Fruit fly (Drosophila melanogaster): ENCODE results near the gene Coprox.

Coprox gene

dm6 chr2L:6998736-6999135 is 34.5 kb downstream of the Coprox start:
- TF ChIP-seq kay (GFP tag; ENCODE audit: borderline replicate concordance) (no peak), toe (GFP tag; optimal IDR thresholded peaks at IDR 0.05) (no peak)

- no peak for TF ChIP-seq cnc (optimal IDR thresholded peaks at IDR 0.05)
Observed at dm6 chr2L:7004304-7004703, 40.1 kb downstream of the Coprox start.

- TF ChIP-seq Hr96 (GFP tag; optimal IDR thresholded peaks at IDR 0.05) (no peak), kay (GFP tag; ENCODE audit: borderline replicate concordance) (no peak), CG33017 (tag; optimal IDR thresholded peaks at IDR 0.05) (no peak), tj (GFP tag; optimal IDR thresholded peaks at IDR 0.05) (no peak), CG1620 (GFP tag; optimal IDR thresholded peaks at IDR 0.05) (no peak)
Observed at dm6 chr2L:7005489-7005888, 41.3 kb downstream of the Coprox start.

dm6 chr2L:7007564-7007963 is 43.3 kb downstream of the Coprox start:
- TF ChIP-seq CG14711 (tag; optimal IDR thresholded peaks at IDR 0.05) (no peak), Crg-1 (GFP tag; optimal IDR thresholded peaks at IDR 0.05) (no peak), CG5204 (GFP tag; optimal IDR thresholded peaks at IDR 0.05) (no peak), tj (GFP tag; optimal IDR thresholded peaks at IDR 0.05) (no peak), Clk (GFP tag; optimal IDR thresholded peaks at IDR 0.05) (no peak), CG1620 (GFP tag; optimal IDR thresholded peaks at IDR 0.05) (no peak), Mnt (GFP tag; optimal IDR thresholded peaks at IDR 0.05) (no peak), CG7101 (tag; optimal IDR thresholded peaks at IDR 0.05) (no peak), toe (GFP tag; optimal IDR thresholded peaks at IDR 0.05) (no peak), cnc (optimal IDR thresholded peaks at IDR 0.05) (no peak), cic (GFP tag; optimal IDR thresholded peaks at IDR 0.05) (no peak), kay (GFP tag; ENCODE audit: borderline replicate concordance) (no peak), CG33017 (tag; optimal IDR thresholded peaks at IDR 0.05) (no peak)

- no peak for TF ChIP-seq cic (GFP tag; optimal IDR thresholded peaks at IDR 0.05)
- no peak for TF ChIP-seq ovo (GFP tag; optimal IDR thresholded peaks at IDR 0.05)
- no peak for TF ChIP-seq CG7101 (tag; optimal IDR thresholded peaks at IDR 0.05)
- no peak for TF ChIP-seq CG11617 (GFP tag; optimal IDR thresholded peaks at IDR 0.05)
- no peak for TF ChIP-seq CG5204 (GFP tag; optimal IDR thresholded peaks at IDR 0.05)
- no peak for TF ChIP-seq kay (GFP tag; ENCODE audit: borderline replicate concordance)
- TF ChIP-seq bab1 (GFP tag; optimal IDR thresholded peaks at IDR 0.05): no peak
- no peak for TF ChIP-seq CG33017 (tag; optimal IDR thresholded peaks at IDR 0.05)
- no peak for TF ChIP-seq toe (GFP tag; optimal IDR thresholded peaks at IDR 0.05)
- TF ChIP-seq CG1620 (GFP tag; optimal IDR thresholded peaks at IDR 0.05): no peak
- no peak for TF ChIP-seq Hr96 (GFP tag; optimal IDR thresholded peaks at IDR 0.05)
- TF ChIP-seq tj (GFP tag; optimal IDR thresholded peaks at IDR 0.05): no peak
- no peak for TF ChIP-seq Clk (GFP tag; optimal IDR thresholded peaks at IDR 0.05)
- no peak for TF ChIP-seq CG14711 (tag; optimal IDR thresholded peaks at IDR 0.05)
- TF ChIP-seq Mnt (GFP tag; optimal IDR thresholded peaks at IDR 0.05): no peak
- no peak for TF ChIP-seq pad (GFP tag; optimal IDR thresholded peaks at IDR 0.05)
- no peak for TF ChIP-seq CG7045 (GFP tag; optimal IDR thresholded peaks at IDR 0.05)
- no peak for TF ChIP-seq cnc (optimal IDR thresholded peaks at IDR 0.05)
- no peak for TF ChIP-seq CG12768 (GFP tag; optimal IDR thresholded peaks at IDR 0.05)
Observed at dm6 chr2L:7009807-7010470, 45.7 kb downstream of the Coprox start, which contains the start of gene uif. TSS of gene uif (minus strand) at chr2L:7010359.

- TF ChIP-seq CG11617 (GFP tag; optimal IDR thresholded peaks at IDR 0.05) (no peak), Hr96 (GFP tag; optimal IDR thresholded peaks at IDR 0.05) (no peak), CG5204 (GFP tag; optimal IDR thresholded peaks at IDR 0.05) (no peak), cic (GFP tag; optimal IDR thresholded peaks at IDR 0.05) (no peak), Clk (GFP tag; optimal IDR thresholded peaks at IDR 0.05) (no peak), CG14711 (tag; optimal IDR thresholded peaks at IDR 0.05) (no peak), cnc (optimal IDR thresholded peaks at IDR 0.05) (no peak), CG7045 (GFP tag; optimal IDR thresholded peaks at IDR 0.05) (no peak), CG33017 (tag; optimal IDR thresholded peaks at IDR 0.05) (no peak), toe (GFP tag; optimal IDR thresholded peaks at IDR 0.05) (no peak)
Observed at dm6 chr2L:7010513-7010912, 46.3 kb downstream of the Coprox start.

- TF ChIP-seq CG7101 (tag; optimal IDR thresholded peaks at IDR 0.05) (no peak), CG7045 (GFP tag; optimal IDR thresholded peaks at IDR 0.05) (no peak), CG33017 (tag; optimal IDR thresholded peaks at IDR 0.05) (no peak), CG14711 (tag; optimal IDR thresholded peaks at IDR 0.05) (no peak)
Observed at dm6 chr2L:7011962-7012361, 47.7 kb downstream of the Coprox start, which contains the start of gene CG43321. TSS of gene CG43321 (plus strand) at chr2L:7012262.

dm6 chr2L:7013157-7013556 is 48.9 kb downstream of the Coprox start, which contains the start of gene CG43322:
TSS of gene CG43322 (plus strand) at chr2L:7013396.
- no peak for TF ChIP-seq cic (GFP tag; optimal IDR thresholded peaks at IDR 0.05)
- no peak for TF ChIP-seq kay (GFP tag; ENCODE audit: borderline replicate concordance)
- no peak for TF ChIP-seq toe (GFP tag; optimal IDR thresholded peaks at IDR 0.05)
- TF ChIP-seq CG7101 (tag; optimal IDR thresholded peaks at IDR 0.05): no peak
- no peak for TF ChIP-seq Mnt (GFP tag; optimal IDR thresholded peaks at IDR 0.05)
- no peak for TF ChIP-seq bab1 (GFP tag; optimal IDR thresholded peaks at IDR 0.05)
- no peak for TF ChIP-seq CG11617 (GFP tag; optimal IDR thresholded peaks at IDR 0.05)
- TF ChIP-seq Clk (GFP tag; optimal IDR thresholded peaks at IDR 0.05): no peak
- no peak for TF ChIP-seq CG1620 (GFP tag; optimal IDR thresholded peaks at IDR 0.05)
- no peak for TF ChIP-seq Crg-1 (GFP tag; optimal IDR thresholded peaks at IDR 0.05)
- TF ChIP-seq pad (GFP tag; optimal IDR thresholded peaks at IDR 0.05): no peak
- no peak for TF ChIP-seq CG5204 (GFP tag; optimal IDR thresholded peaks at IDR 0.05)
- TF ChIP-seq tj (GFP tag; optimal IDR thresholded peaks at IDR 0.05): no peak
- no peak for TF ChIP-seq Hr96 (GFP tag; optimal IDR thresholded peaks at IDR 0.05)
- TF ChIP-seq CG33017 (tag; optimal IDR thresholded peaks at IDR 0.05): no peak
- no peak for TF ChIP-seq CG7045 (GFP tag; optimal IDR thresholded peaks at IDR 0.05)
- TF ChIP-seq CG14711 (tag; optimal IDR thresholded peaks at IDR 0.05): no peak
- TF ChIP-seq ovo (GFP tag; optimal IDR thresholded peaks at IDR 0.05): no peak
- TF ChIP-seq cnc (optimal IDR thresholded peaks at IDR 0.05): no peak
